Worm (Caenorhabditis elegans): Measurements from ENCODE around the gene R09E10.1.

Gene R09E10.1

DNA sequence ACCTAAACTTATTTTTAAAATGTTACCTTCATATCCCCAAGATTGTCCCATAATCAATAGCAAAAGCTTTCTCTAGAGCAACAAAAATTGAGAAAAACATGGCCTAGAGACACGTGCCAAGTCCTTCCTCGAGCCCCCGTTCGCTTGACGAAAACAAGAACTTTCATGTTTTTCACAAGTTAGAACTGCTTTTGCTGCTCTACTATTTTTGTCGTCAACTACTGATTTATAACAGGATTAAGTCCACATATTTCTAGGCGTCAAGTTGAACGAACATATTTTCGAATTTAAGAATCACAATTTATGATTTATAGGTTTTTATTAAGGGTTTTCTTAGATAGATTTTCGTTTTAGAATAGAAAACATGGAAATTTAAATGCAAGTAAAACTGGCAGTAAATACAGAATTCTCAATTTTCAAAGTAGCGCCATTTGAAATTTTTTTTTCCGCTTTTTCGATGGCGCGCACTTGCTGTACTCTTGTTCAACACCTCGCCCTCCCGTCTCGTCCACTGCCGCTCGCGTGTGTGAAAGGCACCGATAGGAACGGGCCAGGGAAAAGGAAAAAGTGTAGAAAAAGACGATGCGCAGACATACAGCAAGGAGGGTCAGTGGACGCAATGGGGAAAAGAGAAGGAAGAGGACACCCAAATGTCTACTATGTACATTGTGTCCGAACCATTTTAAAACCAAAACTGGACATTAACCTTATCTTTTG lies 38.2 kb downstream of the R09E10.1 start, which contains the start of gene rad-51 (continued):
- TF ChIP-seq mab-5 (tag; optimal IDR thresholded peaks at IDR 0.05): no peak
- TF ChIP-seq blmp-1 (tag; optimal IDR thresholded peaks at IDR 0.05; ENCODE audit: insufficient read depth): no peak
- TF ChIP-seq nhr-11 (tag; optimal IDR thresholded peaks at IDR 0.05): no peak
- TF ChIP-seq R02D3.7 (tag; optimal IDR thresholded peaks at IDR 0.05): no peak
- TF ChIP-seq ama-1 (optimal IDR thresholded peaks at IDR 0.05): no peak
- TF ChIP-seq lin-39 (tag; optimal IDR thresholded peaks at IDR 0.05): no peak

ce11 chrIV:10281482-10281881 lies 41.1 kb downstream of the R09E10.1 start, which contains the start of gene thk-1:
thk-1 (minus strand) TSS chrIV:10281582.
- TF ChIP-seq snpc-4 (tag; optimal IDR thresholded peaks at IDR 0.05) (no peak), C34F6.9 (tag; optimal IDR thresholded peaks at IDR 0.05) (no peak), fos-1 (tag; optimal IDR thresholded peaks at IDR 0.05) (peak; percentile 47)

DNA sequence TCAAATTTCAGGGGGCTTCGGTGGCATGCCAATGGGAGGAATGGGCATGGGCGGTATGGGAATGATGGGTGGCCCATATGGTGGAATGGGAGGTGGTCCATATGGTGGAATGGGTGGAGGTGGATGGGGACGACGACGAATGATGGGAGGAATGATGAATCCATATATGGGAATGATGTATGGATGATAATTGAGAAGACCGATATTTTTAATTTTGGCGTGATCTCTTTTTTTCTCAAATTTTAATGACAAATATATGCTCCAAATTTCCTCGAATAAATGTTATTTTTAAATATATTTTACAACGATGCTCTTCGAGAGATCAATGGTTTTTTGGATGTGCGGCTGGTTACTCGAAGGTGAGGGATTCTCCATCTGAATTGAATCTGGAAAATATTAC lies 44.8 kb downstream of the R09E10.1 start, which contains the start of gene Y43C5A.4:
Gene Y43C5A.4, plus strand, starts transcription at position 301 of the 400 bp plus-strand sequence.
- TF ChIP-seq nhr-25 (tag; optimal IDR thresholded peaks at IDR 0.05): no peak
- TF ChIP-seq snpc-4 (tag; optimal IDR thresholded peaks at IDR 0.05): no peak
- TF ChIP-seq fos-1 (tag; optimal IDR thresholded peaks at IDR 0.05): no peak
- no peak for TF ChIP-seq unc-55 (GFP tag; optimal IDR thresholded peaks at IDR 0.05)
- TF ChIP-seq ztf-4 (tag; optimal IDR thresholded peaks at IDR 0.05): no peak
- no peak for TF ChIP-seq sem-4 (tag; optimal IDR thresholded peaks at IDR 0.05)
- TF ChIP-seq mdl-1 (tag; optimal IDR thresholded peaks at IDR 0.05): no peak

DNA sequence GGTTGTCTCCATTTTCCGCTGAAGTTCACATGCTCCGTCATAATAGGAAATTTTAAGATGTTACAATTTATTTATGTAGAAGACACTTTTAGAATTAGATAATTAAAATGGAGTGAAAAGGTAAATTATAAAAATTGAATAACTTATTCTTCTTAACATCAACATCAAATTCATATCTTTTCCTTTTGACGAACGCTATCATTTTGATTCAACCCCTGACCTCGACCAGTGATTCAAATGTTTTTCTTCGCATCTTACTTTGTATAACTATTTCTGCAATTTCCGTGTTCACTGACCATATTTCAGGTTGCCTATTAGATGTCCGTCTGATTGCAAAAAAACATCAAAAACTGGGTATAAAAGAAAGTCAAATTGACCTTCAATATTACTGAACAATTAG lies 45.6 kb downstream of the R09E10.1 start, which contains the start of gene Y43C5A.7:
Gene Y43C5A.7, plus strand, starts transcription at position 301 of the 400 bp plus-strand sequence.
- TF ChIP-seq ztf-11 (tag; optimal IDR thresholded peaks at IDR 0.05) (no peak), mdl-1 (tag; optimal IDR thresholded peaks at IDR 0.05) (no peak)

ce11 chrIV:10275050-10275449 lies 47.5 kb downstream of the R09E10.1 start:
- no peak for TF ChIP-seq nhr-11 (tag; optimal IDR thresholded peaks at IDR 0.05)
- TF ChIP-seq lin-11 (tag; optimal IDR thresholded peaks at IDR 0.05): no peak
- no peak for TF ChIP-seq mab-5 (tag; optimal IDR thresholded peaks at IDR 0.05)
- no peak for TF ChIP-seq lin-39 (tag; optimal IDR thresholded peaks at IDR 0.05)
- no peak for TF ChIP-seq mbf-1 (tag; optimal IDR thresholded peaks at IDR 0.05)
- no peak for TF ChIP-seq nhr-237 (tag; optimal IDR thresholded peaks at IDR 0.05)
- no peak for TF ChIP-seq sma-9 (GFP tag; optimal IDR thresholded peaks at IDR 0.05)
- TF ChIP-seq sma-9 (tag; optimal IDR thresholded peaks at IDR 0.05): no peak
- TF ChIP-seq snpc-4 (tag; optimal IDR thresholded peaks at IDR 0.05): no peak
- TF ChIP-seq nhr-12 (tag; optimal IDR thresholded peaks at IDR 0.05): no peak
- TF ChIP-seq elt-1 (tag; optimal IDR thresholded peaks at IDR 0.05): no peak
- no peak for TF ChIP-seq mdl-1 (tag; optimal IDR thresholded peaks at IDR 0.05)
- no peak for TF ChIP-seq unc-39 (tag; optimal IDR thresholded peaks at IDR 0.05)

ce11 chrIV:10273781-10274313 lies 48.7 kb downstream of the R09E10.1 start, which contains the start of gene Y43C5A.3:
Y43C5A.3 (plus strand) TSS chrIV:10274036.
- TF ChIP-seq sma-9 (GFP tag; optimal IDR thresholded peaks at IDR 0.05) (no peak), sma-9 (tag; optimal IDR thresholded peaks at IDR 0.05) (no peak), nhr-129 (tag; optimal IDR thresholded peaks at IDR 0.05) (peak; percentile 11), crh-2 (tag; optimal IDR thresholded peaks at IDR 0.05) (peak; percentile 13), sma-3 (GFP tag; optimal IDR thresholded peaks at IDR 0.05) (peak; percentile 21), nhr-77 (tag; optimal IDR thresholded peaks at IDR 0.05) (no peak)

ce11 chrIV:10273360-10273759 lies 49.2 kb downstream of the R09E10.1 start:
- TF ChIP-seq ama-1 (optimal IDR thresholded peaks at IDR 0.05) (no peak), nhr-11 (tag; optimal IDR thresholded peaks at IDR 0.05) (no peak), R02D3.7 (tag; optimal IDR thresholded peaks at IDR 0.05) (no peak), mdl-1 (tag; optimal IDR thresholded peaks at IDR 0.05) (no peak), elt-3 (tag; optimal IDR thresholded peaks at IDR 0.05) (no peak), ztf-11 (tag; optimal IDR thresholded peaks at IDR 0.05) (no peak), lin-39 (tag; optimal IDR thresholded peaks at IDR 0.05) (no peak), skn-1 (tag; optimal IDR thresholded peaks at IDR 0.05) (no peak), aly-2 (tag; optimal IDR thresholded peaks at IDR 0.05) (no peak)
